Fruit fly (Drosophila melanogaster) whole organism, adult: Measurements from ENCODE around the gene Dus1.

Experiments used
- CG11617 ChIP-seq: fragments of 200-800 bp; sonication (Bioruptor generic); optimal IDR thresholded peaks from 2 replicates; lab custom pipeline; 2017; ENCODE audit warnings: mild to moderate bottlenecking, missing biosample characterization, missing genetic modification reagents, missing genetic modification characterization
- CG12768 ChIP-seq: fragments of 200-800 bp; sonication (Bioruptor generic); optimal IDR thresholded peaks from 2 replicates; lab custom pipeline; 2017; ENCODE audit warnings: missing biosample characterization, missing genetic modification characterization, mild to moderate bottlenecking, moderate library complexity, missing genetic modification reagents
- CG14711 ChIP-seq: fragments of 200-800 bp; sonication (Bioruptor generic); optimal IDR thresholded peaks from 2 replicates; lab custom pipeline; 2018; ENCODE audit warnings: missing biosample characterization, mild to moderate bottlenecking, missing genetic modification characterization, moderate library complexity
- CG1620 ChIP-seq: fragments of 200-800 bp; sonication (Bioruptor generic); optimal IDR thresholded peaks from 2 replicates; lab custom pipeline; 2016; ENCODE audit warnings: missing biosample characterization, missing genetic modification characterization
- CG33017 ChIP-seq: fragments of 200-800 bp; sonication (Bioruptor generic); optimal IDR thresholded peaks from 2 replicates; lab custom pipeline; 2018; ENCODE audit warnings: missing biosample characterization, mild to moderate bottlenecking, missing genetic modification characterization, moderate library complexity
- CG5204 ChIP-seq: fragments of 200-800 bp; sonication (Bioruptor generic); optimal IDR thresholded peaks from 2 replicates; lab custom pipeline; 2016; ENCODE audit warnings: missing biosample characterization, missing genetic modification characterization
- CG7045 ChIP-seq: fragments of 200-800 bp; sonication (Bioruptor generic); optimal IDR thresholded peaks from 2 replicates; lab custom pipeline; 2017; ENCODE audit warnings: missing biosample characterization, mild to moderate bottlenecking, missing genetic modification characterization
- CG7101 ChIP-seq: fragments of 200-800 bp; sonication (Bioruptor generic); optimal IDR thresholded peaks from 2 replicates; lab custom pipeline; 2018; ENCODE audit warnings: missing biosample characterization, mild to moderate bottlenecking, missing genetic modification characterization, moderate library complexity
- Clk ChIP-seq: fragments of 200-800 bp; sonication (Bioruptor generic); optimal IDR thresholded peaks from 2 replicates; lab custom pipeline; 2017; ENCODE audit warnings: missing biosample characterization, missing genetic modification characterization
- Crg-1 ChIP-seq: fragments of 200-800 bp; sonication (Bioruptor generic); optimal IDR thresholded peaks from 2 replicates; lab custom pipeline; 2016; ENCODE audit warnings: missing biosample characterization, missing genetic modification characterization
- Hr96 ChIP-seq: fragments of 200-800 bp; sonication (Bioruptor generic); optimal IDR thresholded peaks from 2 replicates; lab custom pipeline; 2016; ENCODE audit warnings: missing biosample characterization, missing genetic modification characterization
- Mnt ChIP-seq: fragments of 200-800 bp; sonication (Bioruptor generic); optimal IDR thresholded peaks from 2 replicates; lab custom pipeline; 2016; ENCODE audit warnings: missing biosample characterization, mild to moderate bottlenecking, missing genetic modification characterization
- bab1 ChIP-seq: fragments of 200-800 bp; sonication (Bioruptor generic); optimal IDR thresholded peaks from 3 replicates; lab custom pipeline; 2019; ENCODE audit warnings: missing biosample characterization, mild to moderate bottlenecking, missing genetic modification characterization, moderate library complexity
- cic ChIP-seq: fragments of 200-800 bp; sonication (Bioruptor generic); optimal IDR thresholded peaks from 2 replicates; lab custom pipeline; 2017; ENCODE audit warnings: missing biosample characterization, mild to moderate bottlenecking, missing genetic modification characterization, moderate library complexity
- cnc ChIP-seq, 2 experiments: fragments of >200 bp; optimal IDR thresholded peaks; 2 replicates each; lab custom pipeline; 2017
- kay ChIP-seq: fragments of 200-800 bp; sonication (Bioruptor generic); peaks from one replicate; lab custom pipeline; 2016; ENCODE audit warnings: missing biosample characterization, missing genetic modification characterization, borderline replicate concordance
- ovo ChIP-seq: fragments of 200-800 bp; sonication (Bioruptor generic); optimal IDR thresholded peaks from 2 replicates; lab custom pipeline; 2016; ENCODE audit warnings: missing biosample characterization, missing genetic modification characterization
- pad ChIP-seq: fragments of 200-800 bp; sonication (Bioruptor generic); optimal IDR thresholded peaks from 3 replicates; lab custom pipeline; 2017; ENCODE audit warnings: missing biosample characterization, missing genetic modification characterization, mild to moderate bottlenecking, moderate library complexity, missing genetic modification reagents
- tj ChIP-seq: fragments of 200-800 bp; sonication (Bioruptor generic); optimal IDR thresholded peaks from 3 replicates; lab custom pipeline; 2017; ENCODE audit warnings: missing biosample characterization, mild to moderate bottlenecking, missing genetic modification characterization, moderate library complexity
- toe ChIP-seq: fragments of 200-800 bp; sonication (Bioruptor generic); optimal IDR thresholded peaks from 2 replicates; lab custom pipeline; 2016; ENCODE audit warnings: missing biosample characterization, missing genetic modification characterization

The Dus1 gene

dm6 chr2L:271553-271952 is at the start of gene Dus1:
Gene Dus1 (minus strand): TSS chr2L:271744.
- TF ChIP-seq Hr96 (GFP tag; lab: Kevin White, UChicago) (no peak), CG12768 (GFP tag; lab: Kevin White, UChicago) (no peak), Mnt (GFP tag; lab: Kevin White, UChicago) (peak; percentile 66), pad (GFP tag; lab: Kevin White, UChicago) (no peak), ovo (GFP tag; lab: Kevin White, UChicago) (no peak), CG33017 (tag; lab: Kevin White, UChicago) (no peak), bab1 (GFP tag; lab: Kevin White, UChicago) (peak; percentile 59), CG5204 (GFP tag; lab: Kevin White, UChicago) (no peak), Clk (GFP tag; lab: Kevin White, UChicago) (no peak), cnc (optimal IDR thresholded peaks at IDR 0.05; lab: Kevin White, UChicago) (no peak), toe (no peak), cic (GFP tag; lab: Kevin White, UChicago) (no peak), CG7045 (no peak), CG14711 (tag; lab: Kevin White, UChicago) (no peak)

- TF ChIP-seq Hr96 (GFP tag; lab: Kevin White, UChicago) (no peak), cnc (optimal IDR thresholded peaks at IDR 0.05; lab: Kevin White, UChicago) (no peak), Mnt (GFP tag; lab: Kevin White, UChicago) (no peak), CG14711 (tag; lab: Kevin White, UChicago) (no peak), Crg-1 (no peak), pad (GFP tag; lab: Kevin White, UChicago) (no peak), ovo (GFP tag; lab: Kevin White, UChicago) (no peak), CG12768 (GFP tag; lab: Kevin White, UChicago) (no peak), CG1620 (no peak), CG7045 (no peak), cic (GFP tag; lab: Kevin White, UChicago) (no peak)
Observed at dm6 chr2L:321148-321547, 49.6 kb upstream of the Dus1 start, which contains the start of gene CG11911. Gene CG11911 (minus strand): TSS chr2L:321248.

DNA sequence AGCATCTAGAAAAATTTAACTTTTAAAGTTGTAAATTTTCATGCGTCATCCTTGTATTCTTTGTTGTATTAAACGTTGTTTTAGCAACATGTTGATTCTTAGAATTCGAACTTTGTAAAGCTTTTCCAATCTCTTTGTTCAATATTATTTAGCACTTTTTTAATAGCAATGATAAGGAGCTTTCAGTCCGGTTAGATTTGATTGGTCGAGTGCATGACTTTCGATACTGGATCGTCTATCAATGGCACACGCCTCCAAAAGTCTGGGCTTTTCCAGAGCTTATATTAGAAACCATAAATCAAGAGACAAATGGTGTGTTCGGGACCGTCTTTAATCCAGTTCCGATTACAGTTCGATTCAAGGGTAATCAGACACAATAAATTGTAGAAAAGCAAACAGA is 48.2 kb upstream of the Dus1 start:
- TF ChIP-seq CG1620 (no peak), cic (GFP tag; lab: Kevin White, UChicago) (peak; percentile 8), Hr96 (GFP tag; lab: Kevin White, UChicago) (no peak), kay (GFP tag; lab: Kevin White, UChicago) (peak; percentile 35)

- TF ChIP-seq pad (GFP tag; lab: Kevin White, UChicago) (no peak), CG5204 (GFP tag; lab: Kevin White, UChicago) (no peak), cic (GFP tag; lab: Kevin White, UChicago) (no peak), cnc (optimal IDR thresholded peaks at IDR 0.05; lab: Kevin White, UChicago) (no peak), toe (no peak), CG33017 (tag; lab: Kevin White, UChicago) (no peak), kay (GFP tag; lab: Kevin White, UChicago) (no peak), Hr96 (GFP tag; lab: Kevin White, UChicago) (no peak)
Observed at dm6 chr2L:319159-319558, 47.6 kb upstream of the Dus1 start, which contains the start of gene CG11912. Gene CG11912 (minus strand): TSS chr2L:319259.

DNA sequence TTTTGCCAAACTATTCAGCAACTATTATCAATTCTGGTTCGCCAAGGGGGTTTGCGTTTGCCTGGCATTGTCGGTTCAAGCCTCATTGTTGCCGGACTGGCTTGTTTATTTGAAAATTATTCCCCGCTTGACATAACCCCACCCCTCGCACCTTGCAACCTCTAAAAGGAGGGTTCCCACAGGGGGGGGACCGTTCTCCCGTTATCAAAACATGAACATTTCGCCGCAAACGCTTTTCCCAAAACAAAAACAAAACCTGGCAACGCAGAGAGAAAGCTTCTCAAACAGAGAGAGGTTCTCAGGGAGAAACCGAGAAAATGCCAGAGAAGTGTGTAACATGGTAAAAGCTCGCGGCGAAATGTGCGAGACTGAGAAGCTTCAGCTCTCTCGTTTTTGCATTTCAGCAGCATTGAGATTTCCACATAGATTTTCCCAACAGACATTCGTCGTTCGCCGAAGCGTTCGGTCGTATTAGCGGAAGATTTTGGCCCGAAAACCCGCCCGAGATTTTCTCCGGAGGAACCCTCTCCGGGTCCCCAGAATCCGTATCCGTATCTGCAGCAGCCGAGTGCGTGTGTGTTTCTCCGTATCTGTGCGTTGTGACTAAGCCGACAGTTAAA is 38.4 kb upstream of the Dus1 start:
- TF ChIP-seq kay (GFP tag; lab: Kevin White, UChicago) (peak; percentile 47), pad (GFP tag; lab: Kevin White, UChicago) (peak; percentile 17), Mnt (GFP tag; lab: Kevin White, UChicago) (no peak), cic (GFP tag; lab: Kevin White, UChicago) (peak; percentile 50), CG12768 (GFP tag; lab: Kevin White, UChicago) (peak; percentile 70), tj (GFP tag; lab: Kevin White, UChicago) (peak; percentile 20), ovo (GFP tag; lab: Kevin White, UChicago) (peak; percentile 26), Hr96 (GFP tag; lab: Kevin White, UChicago) (no peak)

DNA sequence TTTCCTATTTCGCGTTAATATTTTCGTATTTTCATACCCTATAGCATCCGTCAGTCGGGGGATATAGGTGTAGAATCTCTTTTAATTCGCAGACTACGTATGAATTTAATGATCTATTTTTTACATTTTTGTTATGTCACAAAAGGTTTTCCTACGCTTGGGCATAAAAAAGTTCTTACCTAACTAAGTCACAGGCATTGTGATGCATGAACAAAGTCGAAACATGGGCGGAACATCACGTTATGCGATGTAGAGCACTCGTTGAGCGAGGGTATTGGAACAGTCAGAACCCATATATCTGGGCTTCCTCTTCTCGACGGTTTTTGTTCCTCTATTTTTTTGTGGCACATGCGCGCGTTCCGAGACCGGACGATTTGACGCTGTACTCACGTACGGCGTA is 37.6 kb upstream of the Dus1 start:
- TF ChIP-seq Hr96 (GFP tag; lab: Kevin White, UChicago) (no peak), Clk (GFP tag; lab: Kevin White, UChicago) (no peak), cic (GFP tag; lab: Kevin White, UChicago) (no peak), CG11617 (GFP tag; lab: Kevin White, UChicago) (no peak), CG1620 (no peak), CG12768 (GFP tag; lab: Kevin White, UChicago) (no peak), CG7101 (tag; lab: Kevin White, UChicago) (peak; percentile 21), Crg-1 (no peak), pad (GFP tag; lab: Kevin White, UChicago) (no peak), toe (peak; percentile 11), kay (GFP tag; lab: Kevin White, UChicago) (no peak), CG14711 (tag; lab: Kevin White, UChicago) (no peak), ovo (GFP tag; lab: Kevin White, UChicago) (no peak), CG7045 (no peak), cnc (optimal IDR thresholded peaks at IDR 0.05; lab: Kevin White, UChicago) (no peak), CG5204 (GFP tag; lab: Kevin White, UChicago) (no peak), tj (GFP tag; lab: Kevin White, UChicago) (no peak), Mnt (GFP tag; lab: Kevin White, UChicago) (no peak), bab1 (GFP tag; lab: Kevin White, UChicago) (peak; percentile 31), CG33017 (tag; lab: Kevin White, UChicago) (peak; percentile 7)
